Worm (Caenorhabditis elegans) whole organism, mixed stage, embryonic: ENCODE data around the gene C53A3.3.
A peak's percentile ranks its signal among the peaks of the same experiment; 100 is the strongest.

ENCODE experiments used
- M03D4.4 ChIP-seq: sonication (generic microtip); optimal IDR thresholded peaks from 2 replicates; lab custom pipeline; 2017; ENCODE audit warnings: mild to moderate bottlenecking, missing genetic modification characterization, missing compliant biosample characterization
- bed-3 ChIP-seq: fragments of 200-800 bp; sonication (Bioruptor generic); optimal IDR thresholded peaks from 3 replicates; lab custom pipeline; 2018; ENCODE audit warnings: mild to moderate bottlenecking, missing genetic modification characterization, moderate library complexity, missing compliant biosample characterization
- blmp-1 ChIP-seq: fragments of 150-350 bp; optimal IDR thresholded peaks from 2 replicates; lab custom pipeline; 2014; ENCODE audit warnings: missing biosample characterization, missing genetic modification characterization
- ceh-39 ChIP-seq: fragments of 150-350 bp; optimal IDR thresholded peaks from 2 replicates; lab custom pipeline; 2014; ENCODE audit warnings: missing biosample characterization, missing genetic modification characterization
- ceh-43 ChIP-seq: fragments of 200-800 bp; sonication (Bioruptor generic); optimal IDR thresholded peaks from 2 replicates; lab custom pipeline; 2018; ENCODE audit warnings: mild to moderate bottlenecking, missing genetic modification characterization, moderate library complexity, missing compliant biosample characterization
- ceh-83 ChIP-seq: fragments of 200-800 bp; sonication (Bioruptor generic); optimal IDR thresholded peaks from 2 replicates; lab custom pipeline; 2018; ENCODE audit warnings: mild to moderate bottlenecking, missing genetic modification characterization, missing compliant biosample characterization
- ces-1 ChIP-seq: fragments of 150-350 bp; optimal IDR thresholded peaks from 2 replicates; lab custom pipeline; 2014; ENCODE audit warnings: missing biosample characterization, missing genetic modification reagents, missing genetic modification characterization
- cnd-1 ChIP-seq: fragments of 200-800 bp; sonication (Bioruptor generic); optimal IDR thresholded peaks from 2 replicates; lab custom pipeline; 2018; ENCODE audit warnings: mild to moderate bottlenecking, missing genetic modification characterization, missing compliant biosample characterization
- drap-1 ChIP-seq: fragments of 200-800 bp; sonication (Bioruptor generic); optimal IDR thresholded peaks from 3 replicates; lab custom pipeline; 2018; ENCODE audit warnings: mild to moderate bottlenecking, missing genetic modification characterization, missing compliant biosample characterization
- elt-1 ChIP-seq: sonication (generic microtip); optimal IDR thresholded peaks from 2 replicates; lab custom pipeline; 2017; ENCODE audit warnings: missing genetic modification characterization, mild to moderate bottlenecking, missing compliant biosample characterization, antibody characterized with exemption, moderate library complexity, borderline replicate concordance; ENCODE audit not compliant: insufficient read depth
- elt-3 ChIP-seq: fragments of 150-350 bp; optimal IDR thresholded peaks from 2 replicates; lab custom pipeline; 2014; ENCODE audit warnings: missing biosample characterization, missing genetic modification characterization
- flh-1 ChIP-seq: fragments of 200-800 bp; sonication (Bioruptor generic); optimal IDR thresholded peaks from 2 replicates; lab custom pipeline; 2018; ENCODE audit warnings: mild to moderate bottlenecking, missing genetic modification characterization, moderate library complexity, missing compliant biosample characterization
- ham-2 ChIP-seq: fragments of 200-800 bp; sonication (Bioruptor generic); optimal IDR thresholded peaks from 2 replicates; lab custom pipeline; 2018; ENCODE audit warnings: mild to moderate bottlenecking, missing genetic modification characterization, missing compliant biosample characterization
- hlh-1 ChIP-seq: fragments of 150-350 bp; optimal IDR thresholded peaks from 2 replicates; lab custom pipeline; 2014; ENCODE audit warnings: missing biosample characterization, missing genetic modification reagents, missing genetic modification characterization
- lin-13 ChIP-seq: fragments of 150-350 bp; optimal IDR thresholded peaks from 2 replicates; lab custom pipeline; 2014; ENCODE audit warnings: missing biosample characterization, missing genetic modification characterization
- lin-32 ChIP-seq: fragments of 200-800 bp; sonication (Bioruptor generic); optimal IDR thresholded peaks from 2 replicates; lab custom pipeline; 2018; ENCODE audit warnings: mild to moderate bottlenecking, missing genetic modification characterization, missing compliant biosample characterization
- lsy-2 ChIP-seq: fragments of 150-350 bp; optimal IDR thresholded peaks from 2 replicates; lab custom pipeline; 2014; ENCODE audit warnings: missing biosample characterization, missing genetic modification characterization
- mab-5 ChIP-seq: fragments of 150-350 bp; optimal IDR thresholded peaks from 2 replicates; lab custom pipeline; 2014; ENCODE audit warnings: missing biosample characterization, missing genetic modification characterization
- mep-1 ChIP-seq: fragments of 150-350 bp; optimal IDR thresholded peaks from 2 replicates; lab custom pipeline; 2017; ENCODE audit warnings: missing biosample characterization, missing genetic modification reagents, missing genetic modification characterization, inconsistent platforms
- mls-2 ChIP-seq: sonication (generic microtip); optimal IDR thresholded peaks from 2 replicates; lab custom pipeline; 2016; ENCODE audit warnings: mild to moderate bottlenecking, missing genetic modification characterization, moderate library complexity, missing compliant biosample characterization
- nhr-12 ChIP-seq: fragments of 150-350 bp; optimal IDR thresholded peaks from 2 replicates; lab custom pipeline; 2014; ENCODE audit warnings: missing biosample characterization, missing genetic modification characterization
- nhr-2 ChIP-seq: fragments of 150-350 bp; optimal IDR thresholded peaks from 2 replicates; lab custom pipeline; 2014; ENCODE audit warnings: missing biosample characterization, missing genetic modification characterization
- nhr-237 ChIP-seq: fragments of 150-350 bp; optimal IDR thresholded peaks from 2 replicates; lab custom pipeline; 2014; ENCODE audit warnings: missing biosample characterization, missing genetic modification characterization
- nhr-28 ChIP-seq: fragments of 150-350 bp; optimal IDR thresholded peaks from 2 replicates; lab custom pipeline; 2014; ENCODE audit warnings: missing biosample characterization, missing genetic modification characterization
- nhr-76 ChIP-seq: sonication (generic microtip); optimal IDR thresholded peaks from 2 replicates; lab custom pipeline; 2017; ENCODE audit warnings: missing biosample characterization, missing genetic modification characterization
- pha-4 ChIP-seq: fragments of 150-350 bp; optimal IDR thresholded peaks from 2 replicates; lab custom pipeline; 2018; ENCODE audit warnings: missing biosample characterization, missing genetic modification reagents, missing genetic modification characterization
- sem-2 ChIP-seq: fragments of 200-800 bp; sonication (Bioruptor generic); optimal IDR thresholded peaks from 2 replicates; lab custom pipeline; 2018; ENCODE audit warnings: mild to moderate bottlenecking, missing genetic modification characterization, missing compliant biosample characterization
- snpc-4 ChIP-seq: fragments of 150-350 bp; optimal IDR thresholded peaks from 2 replicates; lab custom pipeline; 2014; ENCODE audit warnings: missing biosample characterization, missing genetic modification characterization
- sptf-1 ChIP-seq: sonication (generic microtip); optimal IDR thresholded peaks from 2 replicates; lab custom pipeline; 2017; ENCODE audit warnings: mild to moderate bottlenecking, missing genetic modification characterization, moderate library complexity, missing compliant biosample characterization
- tbx-8 ChIP-seq: fragments of 200-800 bp; sonication (Bioruptor generic); optimal IDR thresholded peaks from 2 replicates; lab custom pipeline; 2018; ENCODE audit warnings: mild to moderate bottlenecking, missing genetic modification characterization, moderate library complexity, missing compliant biosample characterization
- unc-120 ChIP-seq: sonication (generic microtip); optimal IDR thresholded peaks from 2 replicates; lab custom pipeline; 2017; ENCODE audit warnings: missing genetic modification characterization, missing compliant biosample characterization; ENCODE audit not compliant: poor library complexity, severe bottlenecking
- unc-39 ChIP-seq: fragments of 150-350 bp; optimal IDR thresholded peaks from 2 replicates; lab custom pipeline; 2014; ENCODE audit warnings: missing biosample characterization, missing genetic modification characterization
- unc-62 ChIP-seq: fragments of 150-350 bp; optimal IDR thresholded peaks from 2 replicates; lab custom pipeline; 2014; ENCODE audit warnings: missing biosample characterization, missing genetic modification reagents, missing genetic modification characterization
- zip-8 ChIP-seq: fragments of 150-350 bp; optimal IDR thresholded peaks from 2 replicates; lab custom pipeline; 2014; ENCODE audit warnings: missing biosample characterization, missing genetic modification characterization
- ztf-11 ChIP-seq: fragments of 150-350 bp; optimal IDR thresholded peaks from 2 replicates; lab custom pipeline; 2014; ENCODE audit warnings: missing biosample characterization, missing genetic modification characterization

The C53A3.3 gene

DNA sequence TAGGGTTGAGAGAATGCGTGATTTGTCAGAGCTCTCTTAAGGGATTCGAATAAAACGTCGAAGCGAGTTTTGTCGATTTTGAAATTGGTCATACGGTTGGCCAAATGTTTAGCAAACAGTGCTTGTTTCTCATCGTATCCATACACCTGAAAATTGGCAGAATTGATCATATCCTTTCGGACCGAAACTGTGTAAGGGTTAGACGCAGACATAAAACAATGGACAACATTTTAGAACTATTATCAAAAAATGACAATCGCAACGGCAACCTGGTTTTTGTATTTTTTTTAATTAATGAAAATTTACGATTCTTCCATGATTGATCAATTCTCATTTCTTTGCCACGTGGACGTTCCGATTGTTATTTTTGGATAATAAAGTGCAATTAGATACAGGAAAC, 17.8 kb downstream of the C53A3.3 start:
- TF ChIP-seq mab-5 (tag; lab: Kevin White, UChicago): no peak
- TF ChIP-seq drap-1 (GFP tag; lab: Kevin White, UChicago): no peak
- TF ChIP-seq ceh-43 (GFP tag; lab: Kevin White, UChicago): no peak
- TF ChIP-seq M03D4.4: no peak
- no peak for TF ChIP-seq flh-1 (GFP tag; lab: Kevin White, UChicago)
- no peak for TF ChIP-seq sem-2 (GFP tag; lab: Kevin White, UChicago)
- no peak for TF ChIP-seq hlh-1 (tag; lab: Kevin White, UChicago)
- no peak for TF ChIP-seq ces-1 (GFP tag; lab: Kevin White, UChicago)
- no peak for TF ChIP-seq cnd-1 (tag; lab: Kevin White, UChicago)
- no peak for TF ChIP-seq pha-4
- TF ChIP-seq nhr-12 (tag; lab: Kevin White, UChicago): no peak
- TF ChIP-seq unc-120 (tag; lab: Kevin White, UChicago): no peak
- TF ChIP-seq lin-32 (GFP tag; lab: Kevin White, UChicago): no peak
- TF ChIP-seq blmp-1 (tag; lab: Kevin White, UChicago): no peak
- TF ChIP-seq ceh-83: no peak
- no peak for TF ChIP-seq elt-1 (tag; lab: Kevin White, UChicago)
- no peak for TF ChIP-seq lsy-2 (tag; lab: Kevin White, UChicago)
- TF ChIP-seq ham-2 (GFP tag; lab: Kevin White, UChicago): no peak
- TF ChIP-seq tbx-8 (GFP tag; lab: Kevin White, UChicago): no peak
- TF ChIP-seq, all 35 proteins: peak for 0

- TF ChIP-seq lin-13 (tag; lab: Kevin White, UChicago): peak; percentile 18
- TF ChIP-seq unc-120 (tag; lab: Kevin White, UChicago): peak; percentile 7
- TF ChIP-seq mep-1: peak; percentile 61
- TF ChIP-seq lsy-2 (tag; lab: Kevin White, UChicago): peak; percentile 43
Measured at ce11 chrV:5776941-5777340, 20.6 kb downstream of the C53A3.3 start, which contains the start of gene F44E7.4. TSS of gene F44E7.4 (minus strand) at chrV:5776953.

DNA sequence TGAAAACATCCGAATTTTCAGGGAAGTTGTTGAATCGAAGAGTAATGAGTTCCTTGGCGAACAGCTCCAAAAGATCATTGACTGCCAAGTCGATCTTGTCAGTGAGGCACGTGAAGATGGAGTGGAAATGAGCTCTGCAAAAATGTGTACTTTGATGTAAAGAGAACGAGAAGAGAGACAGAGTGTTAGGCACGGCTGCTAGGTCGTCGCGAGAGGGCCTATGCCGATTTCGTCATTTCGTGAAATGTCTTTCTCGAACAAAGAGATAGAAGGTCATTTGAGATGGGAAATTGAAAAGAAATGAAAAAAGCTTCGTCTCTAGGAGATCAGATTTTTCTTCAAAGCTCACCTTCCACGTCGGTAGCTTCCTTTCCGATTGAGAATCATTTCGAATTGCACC, 23.7 kb downstream of the C53A3.3 start:
- TF ChIP-seq pha-4 (no peak), tbx-8 (GFP tag; lab: Kevin White, UChicago) (no peak), unc-62 (GFP tag; lab: Kevin White, UChicago) (no peak), ztf-11 (tag; lab: Kevin White, UChicago) (no peak), snpc-4 (no peak), nhr-237 (tag; lab: Kevin White, UChicago) (no peak), mls-2 (no peak), nhr-76 (tag; lab: Kevin White, UChicago) (no peak), M03D4.4 (no peak), lin-32 (GFP tag; lab: Kevin White, UChicago) (no peak), unc-39 (no peak), elt-1 (tag; lab: Kevin White, UChicago) (no peak)

DNA sequence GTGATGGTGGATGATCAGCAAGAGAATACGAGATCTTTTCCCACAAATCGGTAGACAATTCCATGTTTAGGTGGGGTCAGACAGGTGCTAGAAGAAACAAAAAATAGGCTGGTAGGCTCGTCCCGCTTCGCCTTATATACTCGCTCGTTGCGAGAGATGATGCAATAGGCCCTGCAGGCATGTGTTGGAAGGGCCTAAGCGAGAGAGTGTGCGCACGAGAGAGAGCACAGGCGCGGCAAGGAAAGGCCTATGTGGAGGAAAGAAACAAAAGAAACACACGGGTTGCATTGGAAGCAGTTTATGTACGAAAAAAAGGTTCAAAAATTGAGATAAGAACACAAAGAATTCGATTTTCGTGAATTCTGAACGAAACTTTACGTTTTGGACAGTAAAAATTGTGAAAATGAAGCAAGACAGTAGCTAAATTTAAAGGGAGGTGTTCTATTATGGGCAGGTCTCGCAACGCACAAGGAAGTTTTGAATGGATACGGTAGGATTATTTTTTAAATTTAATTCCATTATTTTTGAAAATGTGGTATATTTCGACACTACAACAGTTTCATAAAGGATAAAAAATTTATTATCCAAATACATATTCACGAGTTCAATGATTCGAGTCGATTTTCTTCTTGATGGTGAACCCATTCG, 24.5 kb downstream of the C53A3.3 start, which contains the start of gene F44E7.5:
TSS of gene F44E7.5 (minus strand) at position 210 of the 648 bp plus-strand sequence.
- TF ChIP-seq drap-1 (GFP tag; lab: Kevin White, UChicago) (no peak), nhr-237 (tag; lab: Kevin White, UChicago) (no peak), zip-8 (tag; lab: Kevin White, UChicago) (peak; percentile 60), nhr-76 (tag; lab: Kevin White, UChicago) (no peak), nhr-28 (tag; lab: Kevin White, UChicago) (no peak), blmp-1 (tag; lab: Kevin White, UChicago) (no peak), hlh-1 (tag; lab: Kevin White, UChicago) (no peak), sptf-1 (tag; lab: Kevin White, UChicago) (no peak), ceh-43 (GFP tag; lab: Kevin White, UChicago) (no peak), ceh-39 (peak; percentile 37), cnd-1 (tag; lab: Kevin White, UChicago) (no peak), tbx-8 (GFP tag; lab: Kevin White, UChicago) (no peak), M03D4.4 (no peak), elt-3 (tag; lab: Kevin White, UChicago) (no peak), ztf-11 (tag; lab: Kevin White, UChicago) (no peak), unc-120 (tag; lab: Kevin White, UChicago) (peak; percentile 8), ces-1 (GFP tag; lab: Kevin White, UChicago) (peak; percentile 2), mep-1 (no peak), nhr-2 (tag; lab: Kevin White, UChicago) (no peak), pha-4 (no peak), bed-3 (GFP tag; lab: Kevin White, UChicago) (no peak), nhr-12 (tag; lab: Kevin White, UChicago) (no peak), lsy-2 (tag; lab: Kevin White, UChicago) (peak; percentile 20), lin-13 (tag; lab: Kevin White, UChicago) (no peak), elt-1 (tag; lab: Kevin White, UChicago) (no peak), mls-2 (no peak), unc-39 (no peak)
